Worm (Caenorhabditis elegans) whole organism, young adult: Measurements from ENCODE around the gene C35B1.9.

ENCODE experiments used
- C17E4.6 ChIP-seq: fragments of 200-800 bp; sonication (Bioruptor generic); IDR thresholded peaks from 2 replicates; pipeline ENCODE4 v1.3.6; 2022; ENCODE audit warnings: missing genetic modification reagents, missing genetic modification characterization, missing compliant biosample characterization
- F37B4.10 ChIP-seq: fragments of 200-800 bp; sonication (Bioruptor generic); IDR thresholded peaks from 2 replicates; pipeline ENCODE4 v1.3.6; 2022; ENCODE audit warnings: missing genetic modification characterization, missing compliant biosample characterization
- F39B2.1 ChIP-seq: fragments of 200-800 bp; sonication (Bioruptor generic); IDR thresholded peaks from 2 replicates; pipeline ENCODE4 v1.3.6; 2022; ENCODE audit warnings: missing genetic modification reagents, missing genetic modification characterization, missing compliant biosample characterization
- F49E8.2 ChIP-seq: sonication (generic microtip); optimal IDR thresholded peaks from 3 replicates; lab custom pipeline; 2017; ENCODE audit warnings: missing genetic modification characterization, mild to moderate bottlenecking, missing compliant biosample characterization, antibody characterized with exemption, moderate library complexity; ENCODE audit not compliant: insufficient read depth
- F52B5.7 ChIP-seq: sonication (generic microtip); optimal IDR thresholded peaks from 2 replicates; lab custom pipeline; 2016; ENCODE audit warnings: mild to moderate bottlenecking, missing genetic modification characterization, missing compliant biosample characterization
- F55B11.4 ChIP-seq: sonication (generic microtip); optimal IDR thresholded peaks from 2 replicates; lab custom pipeline; 2016; ENCODE audit warnings: missing compliant biosample characterization, missing genetic modification characterization, borderline replicate concordance; ENCODE audit not compliant: insufficient read depth
- Y53F4B.3 ChIP-seq: fragments of 200-800 bp; sonication (Bioruptor generic); IDR thresholded peaks from 2 replicates; pipeline ENCODE4 v1.3.6; 2022; ENCODE audit warnings: missing genetic modification reagents, missing genetic modification characterization, missing compliant biosample characterization
- Y67H2A.10 ChIP-seq: fragments of 200-800 bp; sonication (Bioruptor generic); conservative IDR thresholded peaks from 2 replicates; pipeline ENCODE4 v1.3.6; 2022; ENCODE audit warnings: missing genetic modification reagents, missing genetic modification characterization, missing compliant biosample characterization
- Y79H2A.3 ChIP-seq: fragments of 200-800 bp; sonication (Bioruptor generic); conservative IDR thresholded peaks from 2 replicates; pipeline ENCODE4 v1.3.6; 2022; ENCODE audit warnings: missing genetic modification reagents, missing genetic modification characterization, missing compliant biosample characterization
- akir-1 ChIP-seq: fragments of 200-800 bp; sonication (Bioruptor generic); optimal IDR thresholded peaks from 2 replicates; lab custom pipeline; 2018; ENCODE audit warnings: mild to moderate bottlenecking, missing genetic modification characterization, moderate library complexity, missing compliant biosample characterization
- aptf-3 ChIP-seq: fragments of 200-800 bp; sonication (Bioruptor generic); IDR thresholded peaks from 2 replicates; pipeline ENCODE4 v1.3.6; 2022; ENCODE audit warnings: missing genetic modification characterization, missing compliant biosample characterization
- attf-3 ChIP-seq: fragments of 200-800 bp; sonication (Bioruptor generic); conservative IDR thresholded peaks from 2 replicates; pipeline ENCODE4 v1.3.6; 2022; ENCODE audit warnings: missing genetic modification reagents, missing genetic modification characterization, missing compliant biosample characterization
- attf-5 ChIP-seq: fragments of 200-800 bp; sonication (Bioruptor generic); optimal IDR thresholded peaks from 2 replicates; lab custom pipeline; 2018; ENCODE audit warnings: mild to moderate bottlenecking, missing genetic modification characterization, missing compliant biosample characterization
- ceh-27 ChIP-seq: fragments of 200-800 bp; sonication (Bioruptor generic); optimal IDR thresholded peaks from 2 replicates; lab custom pipeline; 2018; ENCODE audit warnings: mild to moderate bottlenecking, missing genetic modification characterization, moderate library complexity, missing compliant biosample characterization
- ceh-40 ChIP-seq: fragments of 200-800 bp; sonication (Bioruptor generic); IDR thresholded peaks from 2 replicates; pipeline ENCODE4 v1.3.6; 2022; ENCODE audit warnings: missing genetic modification characterization, missing compliant biosample characterization
- ceh-91 ChIP-seq: fragments of 200-800 bp; sonication (Bioruptor generic); IDR thresholded peaks from 2 replicates; pipeline ENCODE4 v1.3.6; 2022; ENCODE audit warnings: missing genetic modification reagents, missing genetic modification characterization, missing compliant biosample characterization
- dpff-1 ChIP-seq: sonication (generic microtip); optimal IDR thresholded peaks from 2 replicates; lab custom pipeline; 2017; ENCODE audit warnings: mild to moderate bottlenecking, missing genetic modification characterization, missing compliant biosample characterization
- dpl-1 ChIP-seq: fragments of 150-350 bp; optimal IDR thresholded peaks from 2 replicates; lab custom pipeline; 2014; ENCODE audit warnings: missing biosample characterization, missing genetic modification reagents, missing genetic modification characterization
- ekl-4 ChIP-seq: fragments of 200-800 bp; sonication (Bioruptor generic); IDR thresholded peaks from 2 replicates; pipeline ENCODE4 v1.3.6; 2022; ENCODE audit warnings: missing genetic modification reagents, missing genetic modification characterization, missing compliant biosample characterization
- fkh-3 ChIP-seq: sonication (generic microtip); optimal IDR thresholded peaks from 2 replicates; lab custom pipeline; 2016; ENCODE audit warnings: mild to moderate bottlenecking, missing genetic modification characterization, missing compliant biosample characterization
- him-1 ChIP-seq: sonication (generic microtip); optimal IDR thresholded peaks from 2 replicates; lab custom pipeline; 2016; ENCODE audit warnings: missing genotype, missing genetic modification reagents, missing genetic modification characterization, missing compliant biosample characterization
- hrde-1 ChIP-seq: sonication (generic microtip); optimal IDR thresholded peaks from 2 replicates; lab custom pipeline; 2016; ENCODE audit warnings: missing genetic modification characterization, mild to moderate bottlenecking, missing compliant biosample characterization, moderate library complexity, missing genotype, missing genetic modification reagents, borderline replicate concordance
- let-607 ChIP-seq, 2 experiments: fragments of 200-800 bp in 1 of 2; sonication (Bioruptor generic) in 1 of 2; sonication (generic microtip) in 1 of 2; optimal IDR thresholded peaks; 2 replicates each; lab custom pipeline; 2016 to 2018; ENCODE audit warnings: mild to moderate bottlenecking in 2 of 2, missing compliant biosample characterization in 2 of 2, missing genetic modification characterization in 2 of 2, moderate library complexity in 2 of 2, missing genotype in 1 of 2
- lin-40 ChIP-seq: sonication (generic microtip); optimal IDR thresholded peaks from 2 replicates; lab custom pipeline; 2016; ENCODE audit warnings: missing genetic modification characterization, mild to moderate bottlenecking, missing compliant biosample characterization, missing genotype, missing genetic modification reagents
- lsl-1 ChIP-seq: fragments of 200-800 bp; sonication (Bioruptor generic); optimal IDR thresholded peaks from 2 replicates; lab custom pipeline; 2018; ENCODE audit warnings: mild to moderate bottlenecking, missing genetic modification characterization, moderate library complexity, missing compliant biosample characterization
- lsy-27 ChIP-seq: sonication (generic microtip); optimal IDR thresholded peaks from 2 replicates; lab custom pipeline; 2017; ENCODE audit warnings: missing genetic modification characterization, mild to moderate bottlenecking, missing compliant biosample characterization, antibody characterized with exemption, missing genotype, borderline replicate concordance; ENCODE audit not compliant: insufficient read depth
- madf-3 ChIP-seq: fragments of 200-800 bp; sonication (Bioruptor generic); IDR thresholded peaks from 2 replicates; pipeline ENCODE4 v1.3.6; 2022; ENCODE audit warnings: missing genetic modification reagents, missing genetic modification characterization, missing compliant biosample characterization
- madf-6 ChIP-seq: fragments of 200-800 bp; sonication (Bioruptor generic); IDR thresholded peaks from 2 replicates; pipeline ENCODE4 v1.3.6; 2022; ENCODE audit warnings: missing genetic modification reagents, missing genetic modification characterization, missing compliant biosample characterization
- nfya-1 ChIP-seq: sonication (generic microtip); optimal IDR thresholded peaks from 2 replicates; lab custom pipeline; 2017; ENCODE audit warnings: antibody characterized with exemption, missing compliant biosample characterization, missing genetic modification characterization, borderline replicate concordance; ENCODE audit not compliant: insufficient read depth
- nhr-120 ChIP-seq: fragments of 200-800 bp; sonication (Bioruptor generic); IDR thresholded peaks from 2 replicates; pipeline ENCODE4 v1.3.6; 2022; ENCODE audit warnings: missing genetic modification characterization, missing compliant biosample characterization
- rpc-1 ChIP-seq, 2 experiments: fragments of 150-350 bp in 1 of 2; sonication (generic microtip) in 1 of 2; optimal IDR thresholded peaks; 2 replicates each; lab custom pipeline; 2014 to 2018; ENCODE audit warnings: missing biosample characterization in 1 of 2, missing genetic modification characterization in 1 of 2, missing genetic modification reagents in 1 of 2, missing genotype in 1 of 2
- sea-2 ChIP-seq: fragments of 200-800 bp; sonication (Bioruptor generic); IDR thresholded peaks from 2 replicates; pipeline ENCODE4 v1.3.6; 2022; ENCODE audit warnings: missing genetic modification characterization, missing compliant biosample characterization
- zim-3 ChIP-seq: sonication (generic microtip); optimal IDR thresholded peaks from 2 replicates; lab custom pipeline; 2017; ENCODE audit warnings: mild to moderate bottlenecking, missing genetic modification characterization, moderate library complexity, missing compliant biosample characterization
- ztf-18 ChIP-seq: sonication (generic microtip); optimal IDR thresholded peaks from 2 replicates; lab custom pipeline; 2016; ENCODE audit warnings: missing genotype, mild to moderate bottlenecking, missing genetic modification characterization, missing compliant biosample characterization
- ztf-28 ChIP-seq: fragments of 200-800 bp; sonication (Bioruptor generic); IDR thresholded peaks from 2 replicates; pipeline ENCODE4 v1.3.6; 2022; ENCODE audit warnings: missing genetic modification reagents, missing genetic modification characterization, missing compliant biosample characterization

C35B1.9 gene

DNA sequence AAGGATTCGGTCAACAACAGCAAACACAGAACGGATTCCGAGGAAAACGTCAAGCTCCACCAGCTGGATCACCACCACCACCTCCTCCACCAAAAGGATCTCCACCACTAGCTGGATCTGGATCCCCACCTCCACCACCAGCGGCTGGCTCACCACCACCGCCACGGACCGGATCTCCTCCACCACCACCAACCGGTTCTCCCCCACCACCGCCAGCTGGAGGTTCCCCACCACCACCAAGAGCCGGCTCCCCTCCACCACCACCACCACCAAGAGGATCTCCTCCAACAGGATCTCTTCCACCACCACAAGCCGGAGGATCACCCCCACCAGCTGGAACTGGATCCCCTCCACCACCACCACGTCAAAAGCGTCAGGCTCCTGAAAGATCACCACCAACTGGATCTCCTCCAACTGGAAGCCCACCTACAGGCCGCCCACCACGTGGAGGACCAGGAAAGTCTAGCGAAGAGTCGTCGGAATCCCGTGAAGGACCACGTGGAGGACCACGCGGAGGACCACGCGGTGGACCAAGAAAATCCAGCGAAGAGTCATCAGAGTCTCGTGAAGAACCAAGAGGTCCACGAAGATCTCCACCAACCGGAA, 4.0 kb downstream of the C35B1.9 start (continued):
- TF ChIP-seq fkh-3 (tag; lab: Kevin White, UChicago) = no peak
- TF ChIP-seq, all 124 proteins: peak for 5

ce11 chrIV:4074610-4075009, 6.1 kb downstream of the C35B1.9 start, which contains the start of gene W03D2.9:
Gene W03D2.9, minus strand, starts transcription at chrIV:4074710.
- no peak for TF ChIP-seq lsy-27 (tag; lab: Kevin White, UChicago)
- TF ChIP-seq hrde-1 = no peak
- no peak for TF ChIP-seq F52B5.7 (tag; lab: Kevin White, UChicago)
- no peak for TF ChIP-seq ztf-18 (tag; lab: Kevin White, UChicago)
- TF ChIP-seq nfya-1 (tag; lab: Kevin White, UChicago) = no peak
- TF ChIP-seq ekl-4 (GFP tag; lab: Robert Waterston, UW) = no peak
- no peak for TF ChIP-seq Y67H2A.10
- TF ChIP-seq dpff-1 (tag; lab: Kevin White, UChicago) = no peak
- no peak for TF ChIP-seq attf-3 (GFP tag; lab: Robert Waterston, UW)
- no peak for TF ChIP-seq nhr-120 (GFP tag; lab: Robert Waterston, UW)
- TF ChIP-seq aptf-3 (GFP tag; lab: Robert Waterston, UW) = no peak
- no peak for TF ChIP-seq madf-6 (GFP tag; lab: Robert Waterston, UW)
- no peak for TF ChIP-seq ceh-91
- no peak for TF ChIP-seq madf-3 (GFP tag; lab: Robert Waterston, UW)
- no peak for TF ChIP-seq ztf-28 (GFP tag; lab: Robert Waterston, UW)
- no peak for TF ChIP-seq F49E8.2 (tag; lab: Kevin White, UChicago)
- no peak for TF ChIP-seq C17E4.6 (GFP tag; lab: Robert Waterston, UW)
- TF ChIP-seq F55B11.4 (tag; lab: Kevin White, UChicago) = no peak
- TF ChIP-seq ceh-27 (GFP tag; lab: Kevin White, UChicago) = no peak
- no peak for TF ChIP-seq Y79H2A.3 (GFP tag; lab: Robert Waterston, UW)

DNA sequence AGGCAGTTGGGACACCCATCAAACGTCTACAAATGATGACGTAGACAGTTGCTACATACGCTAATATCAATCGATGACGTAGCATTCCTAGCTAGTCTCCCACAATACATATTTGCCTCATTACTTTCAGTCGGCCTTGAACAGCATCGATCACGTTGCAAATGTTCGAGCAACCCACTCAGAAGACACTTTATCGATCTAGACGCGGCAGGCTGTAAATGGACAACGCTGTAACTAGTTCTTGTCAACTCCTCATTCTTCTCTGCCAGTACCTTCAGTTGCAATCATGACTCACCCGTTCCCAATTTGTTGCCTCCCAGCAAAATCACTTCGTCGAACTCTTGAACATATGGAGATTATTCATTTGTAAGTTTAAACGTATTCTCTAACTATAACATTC, 8.7 kb downstream of the C35B1.9 start, which contains the start of gene pqn-75:
pqn-75 (plus strand) TSS at position 301 of the 400 bp plus-strand sequence.
- TF ChIP-seq rpc-1 (optimal IDR thresholded peaks at IDR 0.05; lab: Kevin White, UChicago) = no peak
- no peak for TF ChIP-seq rpc-1 (tag; optimal IDR thresholded peaks at IDR 0.05; lab: Kevin White, UChicago)
- TF ChIP-seq F37B4.10 = no peak
- TF ChIP-seq Y53F4B.3 (GFP tag; lab: Robert Waterston, UW) = no peak
- TF ChIP-seq ztf-18 (tag; lab: Kevin White, UChicago) = no peak
- no peak for TF ChIP-seq F39B2.1 (GFP tag; lab: Robert Waterston, UW)
- no peak for TF ChIP-seq F49E8.2 (tag; lab: Kevin White, UChicago)
- TF ChIP-seq attf-5 (GFP tag; lab: Kevin White, UChicago) = no peak
- no peak for TF ChIP-seq let-607 (tag; optimal IDR thresholded peaks at IDR 0.05; lab: Kevin White, UChicago)
- TF ChIP-seq lin-40 (tag; lab: Kevin White, UChicago) = no peak
- no peak for TF ChIP-seq lsl-1
- TF ChIP-seq zim-3 (tag; lab: Kevin White, UChicago) = no peak
- TF ChIP-seq ekl-4 (GFP tag; lab: Robert Waterston, UW) = no peak
- TF ChIP-seq sea-2 = no peak
- no peak for TF ChIP-seq fkh-3 (tag; lab: Kevin White, UChicago)

ce11 chrIV:4070810-4071209, 9.9 kb downstream of the C35B1.9 start:
- TF ChIP-seq him-1 (tag; lab: Kevin White, UChicago) (no peak), ceh-40 (no peak), dpl-1 (no peak), akir-1 (GFP tag; lab: Kevin White, UChicago) (no peak)
- TF ChIP-seq, all 124 proteins: peak for 0
